Fruit fly (Drosophila melanogaster) whole organism, adult: ENCODE data around the gene Spn77Bb.

Experiments used
- CG11617 ChIP-seq: fragments of 200-800 bp; sonication (Bioruptor generic); optimal IDR thresholded peaks from 2 replicates; lab custom pipeline; 2017; ENCODE audit warnings: mild to moderate bottlenecking, missing biosample characterization, missing genetic modification reagents, missing genetic modification characterization
- CG12768 ChIP-seq: fragments of 200-800 bp; sonication (Bioruptor generic); optimal IDR thresholded peaks from 2 replicates; lab custom pipeline; 2017; ENCODE audit warnings: missing biosample characterization, missing genetic modification characterization, mild to moderate bottlenecking, moderate library complexity, missing genetic modification reagents
- CG14711 ChIP-seq: fragments of 200-800 bp; sonication (Bioruptor generic); optimal IDR thresholded peaks from 2 replicates; lab custom pipeline; 2018; ENCODE audit warnings: missing biosample characterization, mild to moderate bottlenecking, missing genetic modification characterization, moderate library complexity
- CG1620 ChIP-seq: fragments of 200-800 bp; sonication (Bioruptor generic); optimal IDR thresholded peaks from 2 replicates; lab custom pipeline; 2016; ENCODE audit warnings: missing biosample characterization, missing genetic modification characterization
- CG33017 ChIP-seq: fragments of 200-800 bp; sonication (Bioruptor generic); optimal IDR thresholded peaks from 2 replicates; lab custom pipeline; 2018; ENCODE audit warnings: missing biosample characterization, mild to moderate bottlenecking, missing genetic modification characterization, moderate library complexity
- CG5204 ChIP-seq: fragments of 200-800 bp; sonication (Bioruptor generic); optimal IDR thresholded peaks from 2 replicates; lab custom pipeline; 2016; ENCODE audit warnings: missing biosample characterization, missing genetic modification characterization
- CG7045 ChIP-seq: fragments of 200-800 bp; sonication (Bioruptor generic); optimal IDR thresholded peaks from 2 replicates; lab custom pipeline; 2017; ENCODE audit warnings: missing biosample characterization, mild to moderate bottlenecking, missing genetic modification characterization
- CG7101 ChIP-seq: fragments of 200-800 bp; sonication (Bioruptor generic); optimal IDR thresholded peaks from 2 replicates; lab custom pipeline; 2018; ENCODE audit warnings: missing biosample characterization, mild to moderate bottlenecking, missing genetic modification characterization, moderate library complexity
- Clk ChIP-seq: fragments of 200-800 bp; sonication (Bioruptor generic); optimal IDR thresholded peaks from 2 replicates; lab custom pipeline; 2017; ENCODE audit warnings: missing biosample characterization, missing genetic modification characterization
- Crg-1 ChIP-seq: fragments of 200-800 bp; sonication (Bioruptor generic); optimal IDR thresholded peaks from 2 replicates; lab custom pipeline; 2016; ENCODE audit warnings: missing biosample characterization, missing genetic modification characterization
- Hr96 ChIP-seq: fragments of 200-800 bp; sonication (Bioruptor generic); optimal IDR thresholded peaks from 2 replicates; lab custom pipeline; 2016; ENCODE audit warnings: missing biosample characterization, missing genetic modification characterization
- Mnt ChIP-seq: fragments of 200-800 bp; sonication (Bioruptor generic); optimal IDR thresholded peaks from 2 replicates; lab custom pipeline; 2016; ENCODE audit warnings: missing biosample characterization, mild to moderate bottlenecking, missing genetic modification characterization
- bab1 ChIP-seq: fragments of 200-800 bp; sonication (Bioruptor generic); optimal IDR thresholded peaks from 3 replicates; lab custom pipeline; 2019; ENCODE audit warnings: missing biosample characterization, mild to moderate bottlenecking, missing genetic modification characterization, moderate library complexity
- cic ChIP-seq: fragments of 200-800 bp; sonication (Bioruptor generic); optimal IDR thresholded peaks from 2 replicates; lab custom pipeline; 2017; ENCODE audit warnings: missing biosample characterization, mild to moderate bottlenecking, missing genetic modification characterization, moderate library complexity
- cnc ChIP-seq, 2 experiments: fragments of >200 bp; optimal IDR thresholded peaks; 2 replicates each; lab custom pipeline; 2017
- kay ChIP-seq: fragments of 200-800 bp; sonication (Bioruptor generic); peaks from one replicate; lab custom pipeline; 2016; ENCODE audit warnings: missing biosample characterization, missing genetic modification characterization, borderline replicate concordance
- ovo ChIP-seq: fragments of 200-800 bp; sonication (Bioruptor generic); optimal IDR thresholded peaks from 2 replicates; lab custom pipeline; 2016; ENCODE audit warnings: missing biosample characterization, missing genetic modification characterization
- pad ChIP-seq: fragments of 200-800 bp; sonication (Bioruptor generic); optimal IDR thresholded peaks from 3 replicates; lab custom pipeline; 2017; ENCODE audit warnings: missing biosample characterization, missing genetic modification characterization, mild to moderate bottlenecking, moderate library complexity, missing genetic modification reagents
- tj ChIP-seq: fragments of 200-800 bp; sonication (Bioruptor generic); optimal IDR thresholded peaks from 3 replicates; lab custom pipeline; 2017; ENCODE audit warnings: missing biosample characterization, mild to moderate bottlenecking, missing genetic modification characterization, moderate library complexity
- toe ChIP-seq: fragments of 200-800 bp; sonication (Bioruptor generic); optimal IDR thresholded peaks from 2 replicates; lab custom pipeline; 2016; ENCODE audit warnings: missing biosample characterization, missing genetic modification characterization

Spn77Bb gene

DNA sequence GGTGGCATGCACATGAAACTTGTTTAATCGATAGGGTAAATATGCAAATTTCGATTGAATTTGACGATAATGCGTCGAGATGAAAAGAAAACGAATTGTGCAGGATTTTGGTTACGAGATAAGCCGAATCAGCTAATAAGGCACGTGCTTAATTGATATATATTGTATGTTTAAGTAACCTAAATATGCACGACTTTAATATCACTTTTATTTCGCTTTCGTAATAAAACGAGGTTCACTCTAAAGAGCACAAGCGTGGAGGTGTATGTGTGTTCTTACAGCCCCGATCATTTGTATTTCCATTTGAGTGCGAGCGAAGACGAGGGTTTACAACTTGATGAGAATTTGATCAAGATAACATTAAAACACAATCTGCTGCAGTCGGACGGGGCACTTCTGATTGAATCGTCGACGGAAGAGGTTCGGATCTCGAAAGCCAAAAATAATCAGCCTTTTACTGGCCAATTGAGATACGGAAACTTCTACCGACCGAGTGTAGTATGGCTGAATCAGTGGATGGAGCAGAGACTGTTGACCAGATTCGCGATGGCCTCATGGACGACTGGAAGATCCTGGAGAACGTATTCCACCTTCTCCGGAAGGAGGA is 33.1 kb downstream of the Spn77Bb start:
- TF ChIP-seq cic (peak; percentile 81), Mnt (GFP tag; lab: Kevin White, UChicago) (peak; percentile 30), cnc (optimal IDR thresholded peaks at IDR 0.05; lab: Kevin White, UChicago) (no peak), CG5204 (GFP tag; lab: Kevin White, UChicago) (no peak), Crg-1 (GFP tag; lab: Kevin White, UChicago) (no peak), Clk (GFP tag; lab: Kevin White, UChicago) (no peak), CG33017 (tag; lab: Kevin White, UChicago) (peak; percentile 68), CG1620 (GFP tag; lab: Kevin White, UChicago) (no peak), CG11617 (GFP tag; lab: Kevin White, UChicago) (peak; percentile 43), toe (no peak), CG12768 (GFP tag; lab: Kevin White, UChicago) (peak; percentile 9), Hr96 (GFP tag; lab: Kevin White, UChicago) (no peak), CG14711 (peak; percentile 12), ovo (no peak), pad (peak; percentile 19), bab1 (GFP tag; lab: Kevin White, UChicago) (no peak), kay (GFP tag; lab: Kevin White, UChicago) (peak; percentile 83), CG7045 (GFP tag; lab: Kevin White, UChicago) (peak; percentile 54), CG7101 (tag; lab: Kevin White, UChicago) (peak; percentile 79), tj (GFP tag; lab: Kevin White, UChicago) (peak; percentile 10)

DNA sequence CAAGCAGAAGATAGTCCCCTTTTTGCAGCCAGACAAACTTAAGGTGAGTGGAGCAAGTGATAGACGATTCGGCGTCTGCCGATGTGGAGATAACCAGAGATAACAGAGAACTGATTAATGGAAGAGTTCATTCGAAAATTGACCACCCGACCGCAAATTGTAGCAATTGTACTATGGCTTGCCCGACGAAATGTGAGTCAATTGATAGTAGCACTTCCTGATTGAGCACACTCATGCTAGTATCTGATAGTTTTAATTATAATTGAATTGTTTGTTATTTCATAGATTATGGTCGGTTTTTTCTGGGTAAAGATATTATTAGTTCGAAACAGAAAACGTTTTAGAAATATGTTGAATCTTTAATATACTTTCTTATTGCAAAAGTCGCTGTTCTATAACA is 33.6 kb downstream of the Spn77Bb start:
- TF ChIP-seq CG14711 (no peak), kay (GFP tag; lab: Kevin White, UChicago) (no peak), CG5204 (GFP tag; lab: Kevin White, UChicago) (no peak), CG1620 (GFP tag; lab: Kevin White, UChicago) (no peak), tj (GFP tag; lab: Kevin White, UChicago) (no peak), CG7101 (tag; lab: Kevin White, UChicago) (no peak), Crg-1 (GFP tag; lab: Kevin White, UChicago) (no peak), Hr96 (GFP tag; lab: Kevin White, UChicago) (no peak), CG33017 (tag; lab: Kevin White, UChicago) (no peak), CG12768 (GFP tag; lab: Kevin White, UChicago) (no peak), Clk (GFP tag; lab: Kevin White, UChicago) (no peak), CG7045 (GFP tag; lab: Kevin White, UChicago) (no peak), CG11617 (GFP tag; lab: Kevin White, UChicago) (no peak), pad (no peak), ovo (no peak)

DNA sequence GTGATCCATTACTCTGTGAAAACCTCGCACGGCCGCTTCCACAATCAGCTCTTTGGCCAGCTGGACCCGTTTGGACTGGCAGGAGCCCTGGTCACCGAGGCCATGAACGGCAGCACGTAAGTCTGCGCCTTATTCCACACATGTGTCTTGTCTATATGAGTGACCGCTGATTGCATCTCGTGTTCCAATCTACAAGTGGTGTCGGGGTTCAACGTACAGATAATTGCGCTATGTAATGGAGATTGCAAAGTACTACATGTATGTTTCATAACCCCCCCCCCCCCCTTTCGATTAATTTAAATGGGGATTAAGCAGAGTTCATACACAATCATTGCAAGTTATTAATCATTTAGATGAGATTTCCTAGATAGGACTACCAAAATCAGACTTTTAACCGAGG is 34.1 kb downstream of the Spn77Bb start:
- no peak for TF ChIP-seq toe
- no peak for TF ChIP-seq Hr96 (GFP tag; lab: Kevin White, UChicago)
- TF ChIP-seq tj (GFP tag; lab: Kevin White, UChicago) = no peak
- TF ChIP-seq CG7101 (tag; lab: Kevin White, UChicago) = no peak

dm6 chr3L:20356613-20357012 is 35.9 kb downstream of the Spn77Bb start, which contains the start of gene kin17:
Gene kin17, plus strand, starts transcription at chr3L:20356807.
- TF ChIP-seq CG12768 (GFP tag; lab: Kevin White, UChicago) (no peak), bab1 (GFP tag; lab: Kevin White, UChicago) (peak; percentile 41)

- no peak for TF ChIP-seq tj (GFP tag; lab: Kevin White, UChicago)
- no peak for TF ChIP-seq CG1620 (GFP tag; lab: Kevin White, UChicago)
- TF ChIP-seq CG7045 (GFP tag; lab: Kevin White, UChicago) = no peak
- TF ChIP-seq CG33017 (tag; lab: Kevin White, UChicago) = no peak
- TF ChIP-seq CG12768 (GFP tag; lab: Kevin White, UChicago) = no peak
- no peak for TF ChIP-seq CG7101 (tag; lab: Kevin White, UChicago)
- TF ChIP-seq toe = no peak
- no peak for TF ChIP-seq kay (GFP tag; lab: Kevin White, UChicago)
- TF ChIP-seq Clk (GFP tag; lab: Kevin White, UChicago) = no peak
- no peak for TF ChIP-seq Mnt (GFP tag; lab: Kevin White, UChicago)
- no peak for TF ChIP-seq CG5204 (GFP tag; lab: Kevin White, UChicago)
- no peak for TF ChIP-seq CG11617 (GFP tag; lab: Kevin White, UChicago)
- TF ChIP-seq pad = no peak
- TF ChIP-seq bab1 (GFP tag; lab: Kevin White, UChicago) = no peak
- no peak for TF ChIP-seq cic
- TF ChIP-seq Hr96 (GFP tag; lab: Kevin White, UChicago) = no peak
Measured at dm6 chr3L:20358212-20358611, 37.5 kb downstream of the Spn77Bb start, which contains the start of gene CG5665. Gene CG5665, plus strand, starts transcription at chr3L:20358512.

- TF ChIP-seq Clk (GFP tag; lab: Kevin White, UChicago) (no peak), CG12768 (GFP tag; lab: Kevin White, UChicago) (no peak), Crg-1 (GFP tag; lab: Kevin White, UChicago) (no peak), CG14711 (no peak), CG7045 (GFP tag; lab: Kevin White, UChicago) (no peak), bab1 (GFP tag; lab: Kevin White, UChicago) (peak; percentile 30)
Measured at dm6 chr3L:20361389-20361788, 40.6 kb downstream of the Spn77Bb start, which contains the start of gene Prim2. Gene Prim2, minus strand, starts transcription at chr3L:20361585.
